Worm (Caenorhabditis elegans) whole organism, L3 larva: Measurements from ENCODE around the gene prx-14.

Source experiments
- daf-12 ChIP-seq: fragments of 150-350 bp; optimal IDR thresholded peaks from 2 replicates; lab custom pipeline; 2014; ENCODE audit warnings: missing biosample characterization, missing genetic modification reagents, missing genetic modification characterization
- elt-3 ChIP-seq, 3 experiments: fragments of 150-350 bp in 1 of 3; sonication (generic microtip) in 2 of 3; optimal IDR thresholded peaks; 2 replicates in 2 of 3; 4 replicates in 1 of 3; lab custom pipeline; 2014 to 2017; ENCODE audit warnings: missing biosample characterization in 3 of 3, missing genetic modification characterization in 3 of 3
- lsy-12 ChIP-seq: sonication (generic microtip); optimal IDR thresholded peaks from 2 replicates; lab custom pipeline; 2016; ENCODE audit warnings: mild to moderate bottlenecking, missing genetic modification characterization, missing compliant biosample characterization
- mdl-1 ChIP-seq: fragments of 150-350 bp; optimal IDR thresholded peaks from 2 replicates; lab custom pipeline; 2014; ENCODE audit warnings: missing biosample characterization, missing genetic modification characterization
- nhr-11 ChIP-seq: fragments of 150-350 bp; optimal IDR thresholded peaks from 2 replicates; lab custom pipeline; 2014; ENCODE audit warnings: missing biosample characterization, missing genetic modification characterization
- nhr-23 ChIP-seq: fragments of 150-350 bp; optimal IDR thresholded peaks from 2 replicates; lab custom pipeline; 2014; ENCODE audit warnings: missing biosample characterization, missing genetic modification reagents, missing genetic modification characterization
- nhr-25 ChIP-seq: sonication (generic microtip); optimal IDR thresholded peaks from 2 replicates; lab custom pipeline; 2017; ENCODE audit warnings: missing biosample characterization, missing genetic modification characterization
- nhr-28 ChIP-seq: fragments of 150-350 bp; optimal IDR thresholded peaks from 2 replicates; lab custom pipeline; 2014; ENCODE audit warnings: missing biosample characterization, missing genetic modification characterization
- nhr-77 ChIP-seq: fragments of 150-350 bp; optimal IDR thresholded peaks from 2 replicates; lab custom pipeline; 2014; ENCODE audit warnings: missing biosample characterization, missing genetic modification characterization
- snpc-4 ChIP-seq: fragments of 150-350 bp; optimal IDR thresholded peaks from 2 replicates; lab custom pipeline; 2014; ENCODE audit warnings: missing biosample characterization, missing genetic modification characterization
- unc-39 ChIP-seq: sonication (generic microtip); optimal IDR thresholded peaks from 4 replicates; lab custom pipeline; 2017; ENCODE audit warnings: missing biosample characterization, missing genetic modification characterization
- unc-62 ChIP-seq: fragments of 150-350 bp; sonication (generic microtip); optimal IDR thresholded peaks from 4 replicates; lab custom pipeline; 2014; ENCODE audit warnings: missing biosample characterization, missing genetic modification reagents, missing genetic modification characterization

DNA sequence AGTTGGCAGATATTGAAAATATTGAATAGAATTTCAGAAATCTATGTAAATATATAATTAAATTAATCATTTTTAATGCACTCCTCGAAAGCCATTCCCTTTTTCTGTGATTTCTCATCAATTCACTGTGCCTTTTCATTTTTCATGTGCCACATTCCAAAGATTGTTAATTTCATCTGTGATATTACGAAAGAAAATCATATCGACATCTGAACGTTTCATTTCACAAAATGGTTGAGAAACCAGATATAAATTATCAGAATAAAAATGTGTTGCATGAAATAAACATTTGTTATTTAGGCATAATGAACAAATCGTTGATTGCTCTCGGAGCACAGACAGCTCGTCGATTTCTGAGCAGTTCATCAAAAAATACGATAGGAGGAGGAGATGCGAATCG is 1.1 kb downstream of the prx-14 start, which contains the start of gene nuaf-3:
- TF ChIP-seq snpc-4 (tag; lab: Kevin White, UChicago) (no peak), daf-12 (no peak), lsy-12 (no peak), nhr-28 (tag; lab: Kevin White, UChicago) (no peak), nhr-25 (tag; lab: Kevin White, UChicago) (no peak), unc-62 (GFP tag; lab: Kevin White, UChicago) (no peak), unc-39 (no peak), nhr-77 (no peak), nhr-23 (no peak), elt-3 (tag; optimal IDR thresholded peaks at IDR 0.05; lab: Kevin White, UChicago) (no peak), nhr-11 (tag; lab: Kevin White, UChicago) (no peak), mdl-1 (no peak)
